Worm (Caenorhabditis elegans) whole organism, L2 larva: ENCODE measurements around the gene ints-5.
A peak's percentile ranks its signal among the peaks of the same experiment; 100 is the strongest.

ENCODE experiments used
- C34F6.9 ChIP-seq: fragments of 150-350 bp; optimal IDR thresholded peaks from 2 replicates; lab custom pipeline; 2014; ENCODE audit warnings: missing biosample characterization, missing genetic modification characterization
- F13H6.1 ChIP-seq: sonication (generic microtip); optimal IDR thresholded peaks from 2 replicates; lab custom pipeline; 2016; ENCODE audit warnings: missing genetic modification characterization, missing compliant biosample characterization
- R02D3.7 ChIP-seq: fragments of 150-350 bp; optimal IDR thresholded peaks from 2 replicates; lab custom pipeline; 2014; ENCODE audit warnings: missing biosample characterization, missing genetic modification characterization
- Y55F3AM.14 ChIP-seq: fragments of 200-800 bp; sonication (Bioruptor generic); optimal IDR thresholded peaks from 2 replicates; lab custom pipeline; 2018; ENCODE audit warnings: mild to moderate bottlenecking, missing genetic modification characterization, missing compliant biosample characterization
- ZK546.5 ChIP-seq: sonication (generic microtip); optimal IDR thresholded peaks from 2 replicates; lab custom pipeline; 2017; ENCODE audit warnings: missing biosample characterization, missing genetic modification characterization
- ama-1 ChIP-seq: fragments of 150-350 bp; optimal IDR thresholded peaks from 2 replicates; lab custom pipeline; 2018; ENCODE audit warnings: inconsistent platforms
- blmp-1 ChIP-seq: sonication (generic microtip); optimal IDR thresholded peaks from 2 replicates; lab custom pipeline; 2017; ENCODE audit warnings: missing genetic modification characterization, mild to moderate bottlenecking, missing compliant biosample characterization, antibody characterized with exemption, moderate library complexity; ENCODE audit not compliant: insufficient read depth
- ceh-16 ChIP-seq: fragments of 150-350 bp; optimal IDR thresholded peaks from 2 replicates; lab custom pipeline; 2014; ENCODE audit warnings: missing biosample characterization, missing genetic modification characterization
- ceh-82 ChIP-seq: fragments of 150-350 bp; optimal IDR thresholded peaks from 2 replicates; lab custom pipeline; 2014; ENCODE audit warnings: missing biosample characterization, missing genetic modification characterization
- dmd-4 ChIP-seq: sonication (generic microtip); optimal IDR thresholded peaks from 2 replicates; lab custom pipeline; 2017; ENCODE audit warnings: missing biosample characterization, missing genetic modification characterization
- egl-27 ChIP-seq: sonication (generic microtip); optimal IDR thresholded peaks from 3 replicates; lab custom pipeline; 2017; ENCODE audit warnings: missing biosample characterization, missing genetic modification reagents, missing genetic modification characterization
- elt-1 ChIP-seq: fragments of 150-350 bp; optimal IDR thresholded peaks from 2 replicates; lab custom pipeline; 2014; ENCODE audit warnings: missing biosample characterization, missing genetic modification characterization
- elt-3 ChIP-seq: sonication (generic microtip); optimal IDR thresholded peaks from 2 replicates; lab custom pipeline; 2017; ENCODE audit warnings: missing biosample characterization, missing genetic modification characterization
- fos-1 ChIP-seq: fragments of 150-350 bp; optimal IDR thresholded peaks from 2 replicates; lab custom pipeline; 2014; ENCODE audit warnings: missing biosample characterization, missing genetic modification characterization
- gmeb-1 ChIP-seq: fragments of 150-350 bp; optimal IDR thresholded peaks from 2 replicates; lab custom pipeline; 2014; ENCODE audit warnings: missing biosample characterization, missing genetic modification characterization
- lin-11 ChIP-seq: fragments of 150-350 bp; sonication (generic microtip); optimal IDR thresholded peaks from 2 replicates; lab custom pipeline; 2014; ENCODE audit warnings: missing biosample characterization, missing genetic modification characterization, inconsistent platforms, mixed read lengths
- lin-13 ChIP-seq: fragments of 150-350 bp; optimal IDR thresholded peaks from 2 replicates; lab custom pipeline; 2014; ENCODE audit warnings: missing biosample characterization, missing genetic modification reagents, missing genetic modification characterization
- lin-39 ChIP-seq: fragments of 150-350 bp; optimal IDR thresholded peaks from 2 replicates; lab custom pipeline; 2014; ENCODE audit warnings: missing biosample characterization, missing genetic modification reagents, missing genetic modification characterization
- lsy-2 ChIP-seq, 2 experiments: fragments of 150-350 bp in 1 of 2; sonication (generic microtip) in 1 of 2; optimal IDR thresholded peaks; 2 replicates each; lab custom pipeline; 2014 to 2017; ENCODE audit warnings: missing biosample characterization in 2 of 2, missing genetic modification characterization in 2 of 2
- mab-5 ChIP-seq: fragments of 150-350 bp; optimal IDR thresholded peaks from 2 replicates; lab custom pipeline; 2014; ENCODE audit warnings: missing biosample characterization, missing genetic modification characterization
- mbf-1 ChIP-seq: sonication (generic microtip); optimal IDR thresholded peaks from 2 replicates; lab custom pipeline; 2017; ENCODE audit warnings: missing biosample characterization, missing genetic modification characterization
- mdl-1 ChIP-seq, 2 experiments: fragments of 150-350 bp in 1 of 2; sonication (generic microtip) in 1 of 2; optimal IDR thresholded peaks; 2 replicates each; lab custom pipeline; 2017; ENCODE audit warnings: missing biosample characterization in 2 of 2, missing genetic modification characterization in 2 of 2
- nhr-10 ChIP-seq: sonication (generic microtip); optimal IDR thresholded peaks from 2 replicates; lab custom pipeline; 2017; ENCODE audit warnings: missing biosample characterization, missing genetic modification characterization
- nhr-11 ChIP-seq: fragments of 150-350 bp; optimal IDR thresholded peaks from 2 replicates; lab custom pipeline; 2014; ENCODE audit warnings: missing biosample characterization, missing genetic modification characterization
- nhr-12 ChIP-seq: fragments of 150-350 bp; optimal IDR thresholded peaks from 2 replicates; lab custom pipeline; 2014; ENCODE audit warnings: missing biosample characterization, missing genetic modification characterization
- nhr-129 ChIP-seq: fragments of 150-350 bp; optimal IDR thresholded peaks from 2 replicates; lab custom pipeline; 2014; ENCODE audit warnings: missing biosample characterization, missing genetic modification characterization
- nhr-21 ChIP-seq: fragments of 150-350 bp; optimal IDR thresholded peaks from 2 replicates; lab custom pipeline; 2014; ENCODE audit warnings: missing biosample characterization, missing genetic modification characterization
- nhr-23 ChIP-seq: fragments of 150-350 bp; optimal IDR thresholded peaks from 2 replicates; lab custom pipeline; 2014; ENCODE audit warnings: missing biosample characterization, missing genetic modification reagents, missing genetic modification characterization
- nhr-237 ChIP-seq: fragments of 150-350 bp; optimal IDR thresholded peaks from 2 replicates; lab custom pipeline; 2014; ENCODE audit warnings: missing biosample characterization, missing genetic modification characterization
- nhr-25 ChIP-seq: fragments of 150-350 bp; sonication (generic microtip); optimal IDR thresholded peaks from 3 replicates; lab custom pipeline; 2014; ENCODE audit warnings: missing biosample characterization, missing genetic modification characterization
- nhr-6 ChIP-seq: fragments of 150-350 bp; optimal IDR thresholded peaks from 2 replicates; lab custom pipeline; 2014; ENCODE audit warnings: missing biosample characterization, missing genetic modification characterization
- peb-1 ChIP-seq: fragments of 150-350 bp; optimal IDR thresholded peaks from 2 replicates; lab custom pipeline; 2014; ENCODE audit warnings: missing biosample characterization, missing genetic modification characterization
- sem-4 ChIP-seq: fragments of 150-350 bp; optimal IDR thresholded peaks from 2 replicates; lab custom pipeline; 2014; ENCODE audit warnings: missing biosample characterization, missing genetic modification reagents, missing genetic modification characterization
- skn-1 ChIP-seq: sonication (generic microtip); optimal IDR thresholded peaks from 2 replicates; lab custom pipeline; 2017; ENCODE audit warnings: missing biosample characterization, missing genetic modification characterization
- sma-3 ChIP-seq: sonication (generic microtip); optimal IDR thresholded peaks from 2 replicates; lab custom pipeline; 2016; ENCODE audit warnings: missing genetic modification reagents, missing genetic modification characterization, missing compliant biosample characterization
- sma-9 ChIP-seq, 2 experiments: fragments of 150-350 bp in 1 of 2; sonication (generic microtip) in 1 of 2; optimal IDR thresholded peaks; 2 replicates each; lab custom pipeline; 2014 to 2016; ENCODE audit warnings: missing genetic modification characterization in 2 of 2, mild to moderate bottlenecking in 1 of 2, missing biosample characterization in 1 of 2, missing compliant biosample characterization in 1 of 2, missing genetic modification reagents in 1 of 2, moderate library complexity in 1 of 2
- snpc-4 ChIP-seq: fragments of 150-350 bp; optimal IDR thresholded peaks from 2 replicates; lab custom pipeline; 2014; ENCODE audit warnings: missing biosample characterization, missing genetic modification characterization
- unc-39 ChIP-seq: fragments of 150-350 bp; optimal IDR thresholded peaks from 2 replicates; lab custom pipeline; 2014; ENCODE audit warnings: missing biosample characterization, missing genetic modification characterization
- unc-55 ChIP-seq: fragments of 150-350 bp; sonication (generic microtip); optimal IDR thresholded peaks from 3 replicates; lab custom pipeline; 2014; ENCODE audit warnings: missing biosample characterization, missing genetic modification reagents, missing genetic modification characterization
- unc-62 ChIP-seq: fragments of 150-350 bp; optimal IDR thresholded peaks from 2 replicates; lab custom pipeline; 2014; ENCODE audit warnings: missing biosample characterization, missing genetic modification reagents, missing genetic modification characterization
- zag-1 ChIP-seq: fragments of 150-350 bp; optimal IDR thresholded peaks from 2 replicates; lab custom pipeline; 2014; ENCODE audit warnings: missing biosample characterization, missing genetic modification characterization
- ztf-1 ChIP-seq: fragments of 200-800 bp; sonication (Bioruptor generic); conservative IDR thresholded peaks from 2 replicates; pipeline ENCODE4 v1.3.6; 2022; ENCODE audit warnings: missing genetic modification characterization, missing compliant biosample characterization
- ztf-11 ChIP-seq: sonication (generic microtip); optimal IDR thresholded peaks from 2 replicates; lab custom pipeline; 2017; ENCODE audit warnings: missing biosample characterization, missing genetic modification characterization
- ztf-4 ChIP-seq: fragments of 150-350 bp; optimal IDR thresholded peaks from 2 replicates; lab custom pipeline; 2014; ENCODE audit warnings: missing biosample characterization, missing genetic modification characterization

ints-5 gene

ce11 chrV:18533606-18534005 lies at the start of gene ints-5:
Gene ints-5, plus strand, starts transcription at chrV:18533953.
- no peak for TF ChIP-seq fos-1
- TF ChIP-seq nhr-11 (tag; lab: Kevin White, UChicago) = no peak
- TF ChIP-seq peb-1 = no peak
- TF ChIP-seq nhr-129 (tag; lab: Kevin White, UChicago) = peak; percentile 30
- no peak for TF ChIP-seq ztf-4 (tag; lab: Kevin White, UChicago)
- no peak for TF ChIP-seq elt-1 (tag; lab: Kevin White, UChicago)
- TF ChIP-seq ceh-16 = no peak
- TF ChIP-seq unc-39 (tag; lab: Kevin White, UChicago) = no peak
- no peak for TF ChIP-seq zag-1 (tag; lab: Kevin White, UChicago)
- peak; percentile 61 for TF ChIP-seq lin-13 (GFP tag; lab: Kevin White, UChicago)
- TF ChIP-seq lin-39 (tag; lab: Kevin White, UChicago) = no peak
- TF ChIP-seq blmp-1 (tag; lab: Kevin White, UChicago) = no peak
- peak; percentile 71 for TF ChIP-seq unc-55 (GFP tag; lab: Kevin White, UChicago)
- no peak for TF ChIP-seq mdl-1 (tag; optimal IDR thresholded peaks at IDR 0.05; lab: Kevin White, UChicago)
- TF ChIP-seq sma-3 (GFP tag; lab: Kevin White, UChicago) = peak; percentile 45
- TF ChIP-seq lin-11 (tag; lab: Kevin White, UChicago) = peak; percentile 27
- TF ChIP-seq lsy-2 (tag; optimal IDR thresholded peaks at IDR 0.05; lab: Kevin White, UChicago) = peak; percentile 20 to 70
- TF ChIP-seq elt-3 (tag; lab: Kevin White, UChicago) = no peak
- no peak for TF ChIP-seq sma-9 (GFP tag; optimal IDR thresholded peaks at IDR 0.05; lab: Kevin White, UChicago)
- no peak for TF ChIP-seq sma-9 (tag; optimal IDR thresholded peaks at IDR 0.05; lab: Kevin White, UChicago)
- no peak for TF ChIP-seq sem-4 (tag; lab: Kevin White, UChicago)
- no peak for TF ChIP-seq mbf-1
- TF ChIP-seq nhr-237 = no peak
- TF ChIP-seq nhr-6 = peak; percentile 17
- TF ChIP-seq nhr-21 (tag; lab: Kevin White, UChicago) = peak; percentile 6
- TF ChIP-seq gmeb-1 (tag; lab: Kevin White, UChicago) = peak; percentile 63
- no peak for TF ChIP-seq mab-5 (tag; lab: Kevin White, UChicago)
- TF ChIP-seq ztf-1 (GFP tag; lab: Robert Waterston, UW) = no peak
- TF ChIP-seq ztf-11 (tag; lab: Kevin White, UChicago) = no peak
- no peak for TF ChIP-seq nhr-25 (tag; lab: Kevin White, UChicago)
- no peak for TF ChIP-seq ama-1 (lab: Kevin White, UChicago)
- TF ChIP-seq nhr-10 (tag; lab: Kevin White, UChicago) = no peak
- TF ChIP-seq Y55F3AM.14 = no peak
- TF ChIP-seq R02D3.7 (tag; lab: Kevin White, UChicago) = peak; percentile 65
- TF ChIP-seq ceh-82 (tag; lab: Kevin White, UChicago) = no peak
- no peak for TF ChIP-seq egl-27
- TF ChIP-seq skn-1 (tag; lab: Kevin White, UChicago) = no peak
- no peak for TF ChIP-seq unc-62 (GFP tag; lab: Kevin White, UChicago)
- TF ChIP-seq snpc-4 = peak; percentile 42
- TF ChIP-seq C34F6.9 = peak; percentile 61
- no peak for TF ChIP-seq nhr-12
- no peak for TF ChIP-seq ZK546.5 (tag; lab: Kevin White, UChicago)
- no peak for TF ChIP-seq dmd-4
- no peak for TF ChIP-seq nhr-23 (tag; lab: Kevin White, UChicago)
- peak; percentile 2 for TF ChIP-seq F13H6.1 (tag; lab: Kevin White, UChicago)

- no peak for TF ChIP-seq elt-1 (tag; lab: Kevin White, UChicago)
- no peak for TF ChIP-seq blmp-1 (tag; lab: Kevin White, UChicago)
- TF ChIP-seq elt-3 (tag; lab: Kevin White, UChicago) = no peak
- TF ChIP-seq snpc-4 = no peak
- TF ChIP-seq skn-1 (tag; lab: Kevin White, UChicago) = no peak
- TF ChIP-seq nhr-237 = no peak
- no peak for TF ChIP-seq mbf-1
- TF ChIP-seq lin-39 (tag; lab: Kevin White, UChicago) = no peak
- TF ChIP-seq ama-1 (lab: Kevin White, UChicago) = no peak
- TF ChIP-seq C34F6.9 = no peak
- no peak for TF ChIP-seq ztf-4 (tag; lab: Kevin White, UChicago)
- TF ChIP-seq ZK546.5 (tag; lab: Kevin White, UChicago) = no peak
Measured at ce11 chrV:18487158-18487557, 46.6 kb upstream of the ints-5 start, which contains the start of gene Y51A2D.18. Gene Y51A2D.18, minus strand, starts transcription at chrV:18487258.
